Worm (Caenorhabditis elegans) whole organism, L3 larva: Measurements from ENCODE around the gene ZK328.6.

Experiments
- ceh-28 ChIP-seq: fragments of 150-350 bp; optimal IDR thresholded peaks from 2 replicates; lab custom pipeline; 2014; ENCODE audit warnings: missing biosample characterization, missing genetic modification reagents, missing genetic modification characterization
- hmg-11 ChIP-seq: sonication (generic microtip); optimal IDR thresholded peaks from 2 replicates; lab custom pipeline; 2016; ENCODE audit warnings: missing genetic modification characterization, missing compliant biosample characterization
- nhr-12 ChIP-seq: fragments of 150-350 bp; optimal IDR thresholded peaks from 2 replicates; lab custom pipeline; 2014; ENCODE audit warnings: missing biosample characterization, missing genetic modification characterization

ce11 chrIII:6072937-6073336 lies 42.6 kb upstream of the ZK328.6 start:
- TF ChIP-seq ceh-28 (tag; lab: Kevin White, UChicago) (no peak), nhr-12 (tag; lab: Kevin White, UChicago) (no peak), hmg-11 (no peak)
